Fruit fly (Drosophila melanogaster) whole organism, wandering third instar larva: ENCODE data around the gene uncNacbeta.

Experiments used
- CG9705 ChIP-seq: fragments of 200-800 bp; sonication (Bioruptor generic); optimal IDR thresholded peaks from 2 replicates; lab custom pipeline; 2018; ENCODE audit warnings: missing biosample characterization, mild to moderate bottlenecking, missing genetic modification characterization
- OdsH ChIP-seq: fragments of 200-800 bp; sonication (Bioruptor generic); optimal IDR thresholded peaks from 2 replicates; lab custom pipeline; 2016; ENCODE audit warnings: missing biosample characterization, mild to moderate bottlenecking, missing genetic modification characterization
- dl ChIP-seq, 2 experiments: fragments of 175-275, 200-275 bp in 1 of 2; fragments of 200-275 bp in 1 of 2; sonication (Bioruptor generic); optimal IDR thresholded peaks; lab custom pipeline; 2018; ENCODE audit warnings: mild to moderate bottlenecking in 2 of 2, missing biosample characterization in 2 of 2, missing genetic modification characterization in 2 of 2, moderate library complexity in 2 of 2; ENCODE audit not compliant: partially characterized antibody in 2 of 2, insufficient read depth in 1 of 2
- dmrt93B ChIP-seq: fragments of 200-800 bp; sonication (Bioruptor generic); optimal IDR thresholded peaks from 2 replicates; lab custom pipeline; 2018; ENCODE audit warnings: missing biosample characterization, mild to moderate bottlenecking, missing genetic modification characterization
- foxo ChIP-seq, 2 experiments: fragments of 200-800 bp; sonication (Bioruptor generic); optimal IDR thresholded peaks; 2 replicates in 1 of 2; 3 replicates in 1 of 2; lab custom pipeline; 2016 to 2017; ENCODE audit warnings: missing biosample characterization in 2 of 2, missing genetic modification characterization in 2 of 2
- psq ChIP-seq: fragments of 200-800 bp; sonication (Bioruptor generic); optimal IDR thresholded peaks from 3 replicates; lab custom pipeline; 2017; ENCODE audit warnings: missing biosample characterization, mild to moderate bottlenecking, missing genetic modification characterization, moderate library complexity
- rgr ChIP-seq: fragments of 200-800 bp; sonication (Bioruptor generic); optimal IDR thresholded peaks from 3 replicates; lab custom pipeline; 2016; ENCODE audit warnings: missing biosample characterization, mild to moderate bottlenecking, missing genetic modification characterization

- TF ChIP-seq dmrt93B = no peak
- no peak for TF ChIP-seq psq (GFP tag; lab: Kevin White, UChicago)
- TF ChIP-seq dl (GFP tag; optimal IDR thresholded peaks at IDR 0.05; lab: Kevin White, UChicago; ENCODE audit: insufficient read depth in 1 of 2, partially characterized antibody in 2 of 2) = no peak
- TF ChIP-seq rgr (GFP tag; lab: Kevin White, UChicago) = no peak
- no peak for TF ChIP-seq CG9705 (GFP tag; lab: Kevin White, UChicago)
- no peak for TF ChIP-seq OdsH
- no peak for TF ChIP-seq foxo (GFP tag; optimal IDR thresholded peaks at IDR 0.05; lab: Kevin White, UChicago)
Measured at dm6 chr2L:517911-518619, 45.6 kb downstream of the uncNacbeta start.
